Worm (Caenorhabditis elegans) whole organism, late embryonic: ENCODE data around the gene Y39A1A.18.

Source experiments
- C38D4.7 ChIP-seq: fragments of 200-800 bp; sonication (Bioruptor generic); optimal IDR thresholded peaks from 2 replicates; lab custom pipeline; 2018; ENCODE audit warnings: mild to moderate bottlenecking, missing genetic modification characterization, moderate library complexity, missing compliant biosample characterization
- K09A11.1 ChIP-seq: sonication (generic microtip); optimal IDR thresholded peaks from 2 replicates; lab custom pipeline; 2017; ENCODE audit warnings: antibody characterized with exemption, mild to moderate bottlenecking, missing genetic modification characterization, missing compliant biosample characterization; ENCODE audit not compliant: insufficient read depth
- ama-1 ChIP-seq: fragments of 150-350 bp; optimal IDR thresholded peaks from 2 replicates; lab custom pipeline; 2014
- ceh-14 ChIP-seq: sonication (generic microtip); optimal IDR thresholded peaks from 2 replicates; lab custom pipeline; 2016; ENCODE audit warnings: missing genotype, missing genetic modification characterization, missing compliant biosample characterization
- ceh-19 ChIP-seq: fragments of 200-800 bp; sonication (Bioruptor generic); optimal IDR thresholded peaks from 2 replicates; lab custom pipeline; 2018; ENCODE audit warnings: mild to moderate bottlenecking, missing genetic modification characterization, missing compliant biosample characterization
- ceh-2 ChIP-seq: sonication (generic microtip); optimal IDR thresholded peaks from 2 replicates; lab custom pipeline; 2016; ENCODE audit warnings: missing genotype, missing genetic modification characterization, missing compliant biosample characterization
- ceh-22 ChIP-seq: sonication (generic microtip); optimal IDR thresholded peaks from 2 replicates; lab custom pipeline; 2017; ENCODE audit warnings: missing biosample characterization, missing genetic modification characterization
- ceh-24 ChIP-seq: sonication (generic microtip); optimal IDR thresholded peaks from 2 replicates; lab custom pipeline; 2016; ENCODE audit warnings: mild to moderate bottlenecking, missing genetic modification characterization, missing compliant biosample characterization
- ceh-34 ChIP-seq: sonication (generic microtip); optimal IDR thresholded peaks from 2 replicates; lab custom pipeline; 2016; ENCODE audit warnings: mild to moderate bottlenecking, missing genetic modification characterization, missing compliant biosample characterization
- ceh-6 ChIP-seq: fragments of 200-800 bp; sonication (Bioruptor generic); optimal IDR thresholded peaks from 2 replicates; lab custom pipeline; 2018; ENCODE audit warnings: mild to moderate bottlenecking, missing genetic modification characterization, missing compliant biosample characterization
- ceh-9 ChIP-seq: sonication (generic microtip); optimal IDR thresholded peaks from 2 replicates; lab custom pipeline; 2016; ENCODE audit warnings: mild to moderate bottlenecking, missing genetic modification characterization, inconsistent platforms, missing compliant biosample characterization
- che-1 ChIP-seq: sonication (generic microtip); optimal IDR thresholded peaks from 2 replicates; lab custom pipeline; 2016; ENCODE audit warnings: mild to moderate bottlenecking, missing genetic modification characterization, missing compliant biosample characterization
- dmd-4 ChIP-seq: sonication (generic microtip); optimal IDR thresholded peaks from 2 replicates; lab custom pipeline; 2016; ENCODE audit warnings: borderline replicate concordance, missing genetic modification characterization, missing compliant biosample characterization
- dve-1 ChIP-seq: sonication (generic microtip); optimal IDR thresholded peaks from 2 replicates; lab custom pipeline; 2017; ENCODE audit warnings: antibody characterized with exemption, mild to moderate bottlenecking, missing genetic modification characterization, missing compliant biosample characterization
- elt-2 ChIP-seq: sonication (generic microtip); optimal IDR thresholded peaks from 2 replicates; lab custom pipeline; 2016; ENCODE audit warnings: missing genetic modification reagents, missing genetic modification characterization, missing compliant biosample characterization
- fax-1 ChIP-seq: sonication (generic microtip); optimal IDR thresholded peaks from 2 replicates; lab custom pipeline; 2016; ENCODE audit warnings: missing genotype, missing genetic modification characterization, missing compliant biosample characterization
- fkh-6 ChIP-seq: sonication (generic microtip); optimal IDR thresholded peaks from 2 replicates; lab custom pipeline; 2016; ENCODE audit warnings: missing genetic modification characterization, missing compliant biosample characterization
- hlh-13 ChIP-seq: fragments of 200-800 bp; sonication (Bioruptor generic); optimal IDR thresholded peaks from 2 replicates; lab custom pipeline; 2018; ENCODE audit warnings: mild to moderate bottlenecking, missing genetic modification characterization, missing compliant biosample characterization
- hlh-15 ChIP-seq: sonication (generic microtip); optimal IDR thresholded peaks from 2 replicates; lab custom pipeline; 2016; ENCODE audit warnings: missing genetic modification characterization, missing compliant biosample characterization
- hlh-30 ChIP-seq: sonication (generic microtip); optimal IDR thresholded peaks from 2 replicates; lab custom pipeline; 2017; ENCODE audit warnings: antibody characterized with exemption, missing genetic modification characterization, missing compliant biosample characterization; ENCODE audit not compliant: insufficient read depth
- hlh-6 ChIP-seq: sonication (generic microtip); optimal IDR thresholded peaks from 2 replicates; lab custom pipeline; 2016; ENCODE audit warnings: missing genotype, missing genetic modification characterization, missing compliant biosample characterization
- hlh-8 ChIP-seq: sonication (generic microtip); optimal IDR thresholded peaks from 2 replicates; lab custom pipeline; 2016; ENCODE audit warnings: missing genotype, missing genetic modification characterization, missing compliant biosample characterization
- nhr-11 ChIP-seq: fragments of 150-350 bp; optimal IDR thresholded peaks from 2 replicates; lab custom pipeline; 2014; ENCODE audit warnings: missing biosample characterization, missing genetic modification characterization
- odd-2 ChIP-seq: sonication (generic microtip); optimal IDR thresholded peaks from 2 replicates; lab custom pipeline; 2017; ENCODE audit warnings: antibody characterized with exemption, mild to moderate bottlenecking, missing genetic modification characterization, missing compliant biosample characterization
- pag-3 ChIP-seq: sonication (generic microtip); optimal IDR thresholded peaks from 2 replicates; lab custom pipeline; 2016; ENCODE audit warnings: missing compliant biosample characterization, missing genetic modification characterization, borderline replicate concordance
- pha-2 ChIP-seq: sonication (generic microtip); optimal IDR thresholded peaks from 2 replicates; lab custom pipeline; 2017; ENCODE audit warnings: mild to moderate bottlenecking, missing genetic modification characterization, missing compliant biosample characterization
- pqm-1 ChIP-seq: sonication (generic microtip); optimal IDR thresholded peaks from 2 replicates; lab custom pipeline; 2016; ENCODE audit warnings: missing genetic modification characterization, missing compliant biosample characterization
- rnt-1 ChIP-seq: sonication (generic microtip); optimal IDR thresholded peaks from 2 replicates; lab custom pipeline; 2016; ENCODE audit warnings: missing genetic modification characterization, missing compliant biosample characterization
- sox-2 ChIP-seq: fragments of 200-800 bp; sonication (Bioruptor generic); IDR thresholded peaks from 2 replicates; pipeline ENCODE4 v1.3.6; 2022; ENCODE audit warnings: missing genetic modification reagents, missing genetic modification characterization, missing compliant biosample characterization
- sox-4 ChIP-seq: sonication (generic microtip); optimal IDR thresholded peaks from 2 replicates; lab custom pipeline; 2017; ENCODE audit warnings: mild to moderate bottlenecking, missing genetic modification characterization, inconsistent platforms, missing compliant biosample characterization
- syd-9 ChIP-seq: sonication (generic microtip); optimal IDR thresholded peaks from 2 replicates; lab custom pipeline; 2016; ENCODE audit warnings: mild to moderate bottlenecking, missing genetic modification characterization, moderate library complexity, missing compliant biosample characterization
- tbx-2 ChIP-seq: sonication (generic microtip); optimal IDR thresholded peaks from 2 replicates; lab custom pipeline; 2016; ENCODE audit warnings: missing genetic modification characterization, missing compliant biosample characterization
- tbx-7 ChIP-seq: sonication (generic microtip); optimal IDR thresholded peaks from 2 replicates; lab custom pipeline; 2016; ENCODE audit warnings: missing genotype, missing genetic modification characterization, missing compliant biosample characterization
- unc-3 ChIP-seq, 2 experiments: fragments of 200-800 bp in 1 of 2; sonication (Bioruptor generic) in 1 of 2; sonication (generic microtip) in 1 of 2; conservative IDR thresholded peaks in 1 of 2; optimal IDR thresholded peaks in 1 of 2; 2 replicates each; pipeline versions ENCODE4 v1.3.6 to Lab custom; 2016 to 2022; ENCODE audit warnings: missing compliant biosample characterization in 2 of 2, missing genetic modification characterization in 2 of 2, missing genetic modification reagents in 1 of 2
- unc-55 ChIP-seq: sonication (generic microtip); optimal IDR thresholded peaks from 2 replicates; lab custom pipeline; 2017; ENCODE audit warnings: missing biosample characterization, missing genetic modification reagents, missing genetic modification characterization
- ztf-16 ChIP-seq: sonication (generic microtip); optimal IDR thresholded peaks from 2 replicates; lab custom pipeline; 2017; ENCODE audit warnings: missing genetic modification characterization, missing compliant biosample characterization

The Y39A1A.18 gene

DNA sequence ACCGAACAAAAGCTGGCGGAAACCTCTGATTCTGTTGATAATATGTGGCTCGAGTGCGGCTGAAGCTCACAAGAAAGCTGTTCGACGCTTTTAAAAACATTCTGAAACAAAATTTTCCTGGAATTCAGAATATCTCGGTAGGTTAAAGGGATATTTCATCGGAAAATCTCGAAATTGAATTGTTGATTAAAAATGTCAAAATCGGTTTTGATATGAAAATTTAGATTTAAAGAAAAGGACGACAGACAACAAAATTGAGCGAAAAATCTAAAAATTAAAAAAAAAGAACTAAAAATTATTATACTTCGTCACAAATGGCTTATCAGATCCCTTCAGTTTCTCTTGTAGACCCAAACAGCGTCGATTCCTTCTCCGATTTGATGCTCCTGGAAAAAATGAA, 6.2 kb upstream of the Y39A1A.18 start, which contains the start of gene Y39A1A.20:
TSS of gene Y39A1A.20 (minus strand) at position 101 of the 400 bp plus-strand sequence.
- no peak for TF ChIP-seq fax-1 (tag; lab: Kevin White, UChicago)
- TF ChIP-seq hlh-6 (tag; lab: Kevin White, UChicago) = no peak
- TF ChIP-seq hlh-13 (GFP tag; lab: Kevin White, UChicago) = no peak
- no peak for TF ChIP-seq ceh-14
- TF ChIP-seq unc-55 (GFP tag; lab: Kevin White, UChicago) = no peak
- TF ChIP-seq sox-4 (tag; lab: Kevin White, UChicago) = no peak
- no peak for TF ChIP-seq ceh-9 (tag; lab: Kevin White, UChicago)
- TF ChIP-seq pqm-1 = no peak
- TF ChIP-seq fkh-6 = no peak
- TF ChIP-seq, all 69 proteins: peak for 0

DNA sequence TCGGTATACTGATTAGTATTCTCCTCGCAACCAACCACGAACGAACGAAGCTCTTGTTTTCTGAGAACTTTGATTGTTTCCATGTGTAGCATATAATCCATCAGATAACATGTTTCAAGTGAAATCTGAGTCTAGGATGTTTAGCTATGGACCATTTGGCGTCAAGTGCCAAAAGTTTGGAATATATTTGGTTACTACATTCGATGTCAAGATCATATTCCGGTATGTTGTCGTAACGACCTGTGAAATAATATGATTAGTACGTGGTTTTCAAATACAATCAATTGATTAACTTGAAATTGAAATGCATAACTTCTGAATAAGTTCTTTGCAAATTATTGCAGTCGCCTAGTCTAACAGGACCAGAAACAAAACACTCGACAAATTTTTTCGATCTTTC, 3.3 kb downstream of the Y39A1A.18 start, which contains the start of gene Y39A1A.17:
TSS of gene Y39A1A.17 (minus strand) at position 101 of the 400 bp plus-strand sequence.
- no peak for TF ChIP-seq tbx-7 (tag; lab: Kevin White, UChicago)
- no peak for TF ChIP-seq syd-9 (tag; lab: Kevin White, UChicago)
- no peak for TF ChIP-seq unc-3 (GFP tag; conservative IDR thresholded peaks at IDR 0.05; lab: Robert Waterston, UW)
- TF ChIP-seq unc-3 (tag; optimal IDR thresholded peaks at IDR 0.05; lab: Kevin White, UChicago) = no peak
- TF ChIP-seq tbx-2 (tag; lab: Kevin White, UChicago) = no peak
- TF ChIP-seq dve-1 (tag; lab: Kevin White, UChicago) = no peak
- TF ChIP-seq odd-2 (tag; lab: Kevin White, UChicago) = no peak
- TF ChIP-seq pha-2 = no peak
- TF ChIP-seq hlh-8 (tag; lab: Kevin White, UChicago) = no peak
- TF ChIP-seq pag-3 (tag; lab: Kevin White, UChicago) = no peak
- no peak for TF ChIP-seq hlh-30 (tag; lab: Kevin White, UChicago)

DNA sequence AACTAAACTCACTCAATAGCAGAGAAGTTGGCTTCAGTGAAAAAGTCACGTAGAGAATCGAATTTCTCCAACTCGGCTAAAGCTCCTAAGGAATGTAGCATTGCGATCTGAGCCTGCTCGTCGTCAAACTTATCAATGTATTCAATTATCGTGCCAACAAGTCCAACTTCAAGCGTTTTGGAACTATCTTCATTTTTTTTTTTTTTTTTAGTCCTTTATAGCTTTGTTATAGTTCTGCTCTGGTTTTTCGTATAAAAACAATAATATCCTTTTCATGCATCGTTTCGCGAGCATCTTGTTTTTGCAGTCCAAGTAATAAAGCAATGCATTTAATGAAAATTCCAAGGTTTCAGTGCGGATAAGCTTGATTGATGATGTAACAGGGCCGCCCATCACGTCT, 5.2 kb downstream of the Y39A1A.18 start, which contains the start of gene Y39A1A.31:
TSS of gene Y39A1A.31 (minus strand) at position 101 of the 400 bp plus-strand sequence.
- no peak for TF ChIP-seq pqm-1
- TF ChIP-seq ceh-2 = no peak
- TF ChIP-seq ceh-34 = no peak
- TF ChIP-seq, all 69 proteins: peak for 0

DNA sequence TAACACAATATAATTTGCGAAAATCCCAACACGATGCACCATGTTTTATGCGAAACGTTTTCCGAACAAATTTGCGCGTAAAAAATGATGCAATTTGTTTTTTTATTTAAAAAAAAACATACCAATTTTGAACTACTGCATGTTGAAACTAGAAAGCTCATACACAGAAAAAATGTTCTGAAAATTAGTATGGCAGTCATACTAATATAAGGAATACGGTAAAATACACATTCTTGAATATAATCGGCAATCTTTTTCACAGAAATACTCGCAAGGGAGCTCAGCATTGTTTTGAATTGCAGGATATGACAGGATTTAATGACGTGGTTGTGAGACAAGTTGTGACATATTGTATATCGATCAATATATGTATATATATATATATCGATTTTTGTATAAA, 15.3 kb downstream of the Y39A1A.18 start, which contains the start of gene Y39A1A.16:
TSS of gene Y39A1A.16 (plus strand) at position 301 of the 400 bp plus-strand sequence.
- no peak for TF ChIP-seq C38D4.7 (GFP tag; lab: Kevin White, UChicago)
- no peak for TF ChIP-seq ceh-6 (GFP tag; lab: Kevin White, UChicago)
- no peak for TF ChIP-seq nhr-11 (tag; lab: Kevin White, UChicago)
- no peak for TF ChIP-seq dmd-4 (tag; lab: Kevin White, UChicago)
- TF ChIP-seq hlh-13 (GFP tag; lab: Kevin White, UChicago) = no peak
- TF ChIP-seq che-1 = no peak
- no peak for TF ChIP-seq ceh-24 (tag; lab: Kevin White, UChicago)
- no peak for TF ChIP-seq ztf-16
- no peak for TF ChIP-seq ceh-19 (GFP tag; lab: Kevin White, UChicago)
- no peak for TF ChIP-seq syd-9 (tag; lab: Kevin White, UChicago)
- no peak for TF ChIP-seq elt-2
- no peak for TF ChIP-seq unc-55 (GFP tag; lab: Kevin White, UChicago)
- TF ChIP-seq ceh-22 (tag; lab: Kevin White, UChicago) = no peak
- TF ChIP-seq rnt-1 (tag; lab: Kevin White, UChicago) = no peak
- TF ChIP-seq ama-1 = no peak
- no peak for TF ChIP-seq K09A11.1
- no peak for TF ChIP-seq hlh-15
- TF ChIP-seq sox-2 = no peak
- TF ChIP-seq, all 69 proteins: peak for 0
